Fruit fly (Drosophila melanogaster) whole organism, embryonic: ENCODE data around the gene loqs.

Source experiments
- CG10147 ChIP-seq: fragments of 200-800 bp; sonication (Bioruptor generic); optimal IDR thresholded peaks from 2 replicates; lab custom pipeline; 2019; ENCODE audit warnings: missing biosample characterization, mild to moderate bottlenecking, missing genetic modification characterization, moderate library complexity
- CG10431 ChIP-seq: fragments of 200-800 bp; sonication (Bioruptor generic); optimal IDR thresholded peaks from 3 replicates; lab custom pipeline; 2018; ENCODE audit warnings: missing biosample characterization, mild to moderate bottlenecking, missing genetic modification characterization
- CG13123 ChIP-seq: fragments of 200-800 bp; sonication (Bioruptor generic); optimal IDR thresholded peaks from 2 replicates; lab custom pipeline; 2016; ENCODE audit warnings: missing biosample characterization, missing genetic modification characterization
- CG13287 ChIP-seq: fragments of 200-800 bp; sonication (Bioruptor generic); IDR thresholded peaks from 2 replicates; pipeline ENCODE4 v1.3.6; 2022; ENCODE audit warnings: missing biosample characterization, missing genetic modification characterization; ENCODE audit not compliant: partially characterized antibody
- CG13624 ChIP-seq: fragments of 200-800 bp; sonication (Bioruptor generic); optimal IDR thresholded peaks from 2 replicates; lab custom pipeline; 2016; ENCODE audit warnings: missing biosample characterization, missing genetic modification characterization
- CG17186 ChIP-seq: fragments of 200-800 bp; sonication (Bioruptor generic); optimal IDR thresholded peaks from 3 replicates; lab custom pipeline; 2017; ENCODE audit warnings: missing biosample characterization, missing genetic modification reagents, missing genetic modification characterization
- CG1832 ChIP-seq: fragments of 200-800 bp; sonication (Bioruptor generic); optimal IDR thresholded peaks from 2 replicates; lab custom pipeline; 2017; ENCODE audit warnings: missing biosample characterization, mild to moderate bottlenecking, missing genetic modification characterization, inconsistent platforms
- CG31224 ChIP-seq: fragments of 200-800 bp; sonication (Bioruptor generic); IDR thresholded peaks from 2 replicates; pipeline ENCODE4 v1.3.6; 2022; ENCODE audit warnings: missing biosample characterization, missing genetic modification characterization
- CG32772 ChIP-seq: fragments of 200-800 bp; sonication (Bioruptor generic); IDR thresholded peaks from 2 replicates; pipeline ENCODE4 v1.3.6; 2022; ENCODE audit warnings: missing biosample characterization, missing genetic modification characterization
- CG3995 ChIP-seq: fragments of 200-800 bp; sonication (Bioruptor generic); optimal IDR thresholded peaks from 3 replicates; lab custom pipeline; 2016; ENCODE audit warnings: missing biosample characterization, missing genetic modification characterization
- CG4328 ChIP-seq: fragments of 200-800 bp; sonication (Bioruptor generic); optimal IDR thresholded peaks from 3 replicates; lab custom pipeline; 2017; ENCODE audit warnings: missing biosample characterization, missing genetic modification reagents, missing genetic modification characterization
- CG6683 ChIP-seq: fragments of 200-800 bp; sonication (Bioruptor generic); optimal IDR thresholded peaks from 2 replicates; lab custom pipeline; 2017; ENCODE audit warnings: missing biosample characterization, mild to moderate bottlenecking, missing genetic modification characterization, missing genetic modification reagents
- CG7271 ChIP-seq: fragments of 200-800 bp; sonication (Bioruptor generic); optimal IDR thresholded peaks from 2 replicates; lab custom pipeline; 2018; ENCODE audit warnings: missing biosample characterization, mild to moderate bottlenecking, missing genetic modification characterization, moderate library complexity
- CG7963 ChIP-seq: fragments of 200-800 bp; sonication (Bioruptor generic); IDR thresholded peaks from 3 replicates; pipeline ENCODE4 v1.3.6; 2022; ENCODE audit warnings: missing biosample characterization, missing genetic modification characterization; ENCODE audit not compliant: partially characterized antibody
- CG8281 ChIP-seq: fragments of 200-800 bp; sonication (Bioruptor generic); optimal IDR thresholded peaks from 2 replicates; lab custom pipeline; 2018; ENCODE audit warnings: missing biosample characterization, mild to moderate bottlenecking, missing genetic modification characterization, moderate library complexity
- CG8359 ChIP-seq: fragments of 200-800 bp; sonication (Bioruptor generic); optimal IDR thresholded peaks from 2 replicates; lab custom pipeline; 2017; ENCODE audit warnings: missing biosample characterization, mild to moderate bottlenecking, missing genetic modification characterization, borderline replicate concordance
- CG9876 ChIP-seq: fragments of 200-800 bp; sonication (Bioruptor generic); optimal IDR thresholded peaks from 2 replicates; lab custom pipeline; 2016; ENCODE audit warnings: missing biosample characterization, missing genetic modification characterization
- CHES-1-like ChIP-seq: fragments of 200-800 bp; sonication (Bioruptor generic); optimal IDR thresholded peaks from 2 replicates; lab custom pipeline; 2016; ENCODE audit warnings: missing biosample characterization, missing genetic modification characterization
- Dip3 ChIP-seq: fragments of 200-800 bp; sonication (Bioruptor generic); optimal IDR thresholded peaks from 3 replicates; lab custom pipeline; 2016; ENCODE audit warnings: missing biosample characterization, missing genetic modification characterization
- ERR ChIP-seq: fragments of 200-800 bp; sonication (Bioruptor generic); optimal IDR thresholded peaks from 2 replicates; lab custom pipeline; 2016; ENCODE audit warnings: missing biosample characterization, missing genetic modification characterization
- Fer3 ChIP-seq: fragments of 200-800 bp; sonication (Bioruptor generic); optimal IDR thresholded peaks from 2 replicates; lab custom pipeline; 2018; ENCODE audit warnings: missing biosample characterization, mild to moderate bottlenecking, missing genetic modification characterization, moderate library complexity
- Hr78 ChIP-seq, 2 experiments: fragments of 200-800 bp in 1 of 2; fragments of >200 bp in 1 of 2; sonication (Bioruptor generic) in 1 of 2; optimal IDR thresholded peaks; 2 replicates each; lab custom pipeline; 2017 to 2019; ENCODE audit warnings: missing biosample characterization in 2 of 2, missing genetic modification characterization in 2 of 2, mild to moderate bottlenecking in 1 of 2, moderate library complexity in 1 of 2
- Jarid2 ChIP-seq: fragments of 200-800 bp; sonication (Bioruptor generic); optimal IDR thresholded peaks from 3 replicates; lab custom pipeline; 2017; ENCODE audit warnings: mild to moderate bottlenecking, missing biosample characterization, missing genetic modification reagents, missing genetic modification characterization
- Lim3 ChIP-seq: fragments of 200-800 bp; sonication (Bioruptor generic); IDR thresholded peaks from 2 replicates; pipeline ENCODE4 v1.3.6; 2022; ENCODE audit warnings: missing biosample characterization, missing genetic modification characterization
- Med ChIP-seq: fragments of 200-800 bp; sonication (Bioruptor generic); peaks from one replicate; lab custom pipeline; 2016; ENCODE audit warnings: missing biosample characterization, missing genetic modification characterization, mild to moderate bottlenecking, inconsistent platforms, moderate library complexity
- NK7.1 ChIP-seq: fragments of 200-800 bp; sonication (Bioruptor generic); optimal IDR thresholded peaks from 3 replicates; lab custom pipeline; 2016; ENCODE audit warnings: missing biosample characterization, missing genetic modification characterization
- Nf-YC ChIP-seq: fragments of 200-800 bp; optimal IDR thresholded peaks from 3 replicates; lab custom pipeline; 2019; ENCODE audit warnings: missing biosample characterization, mild to moderate bottlenecking, missing genetic modification characterization, moderate library complexity
- Ptx1 ChIP-seq: fragments of 200-800 bp; sonication (Bioruptor generic); IDR thresholded peaks from 2 replicates; pipeline ENCODE4 v1.3.6; 2022; ENCODE audit warnings: missing biosample characterization, missing genetic modification characterization
- Stat92E ChIP-seq, 3 experiments: fragments of >200 bp in 2 of 3; fragments of 200-800 bp in 1 of 3; sonication (Bioruptor generic) in 1 of 3; optimal IDR thresholded peaks; 2 replicates each; lab custom pipeline; 2017 to 2019; ENCODE audit warnings: missing biosample characterization in 3 of 3, missing genetic modification characterization in 3 of 3, mild to moderate bottlenecking in 1 of 3, moderate library complexity in 1 of 3
- Trl ChIP-seq, 3 experiments: fragments of >200 bp in 2 of 3; fragments of 200-800 bp in 1 of 3; sonication (Bioruptor generic) in 1 of 3; optimal IDR thresholded peaks; 2 replicates in 1 of 3; 3 replicates in 2 of 3; lab custom pipeline; 2016 to 2017; ENCODE audit warnings: missing biosample characterization in 1 of 3, missing genetic modification characterization in 1 of 3
- chinmo ChIP-seq: fragments of 200-800 bp; sonication (Bioruptor generic); IDR thresholded peaks from 4 replicates; pipeline ENCODE4 v1.3.6; 2022; ENCODE audit warnings: missing biosample characterization, missing genetic modification characterization; ENCODE audit not compliant: partially characterized antibody
- corto ChIP-seq: fragments of 200-800 bp; sonication (Bioruptor generic); optimal IDR thresholded peaks from 2 replicates; lab custom pipeline; 2016; ENCODE audit warnings: missing biosample characterization, mild to moderate bottlenecking, missing genetic modification characterization, moderate library complexity
- da ChIP-seq: fragments of 200-800 bp; sonication (Bioruptor generic); optimal IDR thresholded peaks from 2 replicates; lab custom pipeline; 2016; ENCODE audit warnings: missing biosample characterization, missing genetic modification characterization
- dati ChIP-seq: fragments of 200-800 bp; sonication (Bioruptor generic); IDR thresholded peaks from 2 replicates; pipeline ENCODE4 v1.3.6; 2022; ENCODE audit warnings: missing biosample characterization, missing genetic modification characterization
- exex ChIP-seq: fragments of 200-800 bp; sonication (Bioruptor generic); optimal IDR thresholded peaks from 4 replicates; lab custom pipeline; 2018; ENCODE audit warnings: missing biosample characterization, mild to moderate bottlenecking, missing genetic modification characterization, moderate library complexity
- gcm ChIP-seq: fragments of 200-800 bp; sonication (Bioruptor generic); optimal IDR thresholded peaks from 2 replicates; lab custom pipeline; 2019; ENCODE audit warnings: missing biosample characterization, mild to moderate bottlenecking, missing genetic modification characterization, moderate library complexity
- grn ChIP-seq: fragments of 200-800 bp; sonication (Bioruptor generic); optimal IDR thresholded peaks from 3 replicates; lab custom pipeline; 2017; ENCODE audit warnings: missing biosample characterization, missing genetic modification characterization
- insv ChIP-seq, 2 experiments: fragments of 200-800 bp; sonication (Bioruptor generic); optimal IDR thresholded peaks; 3 replicates each; lab custom pipeline; 2016 to 2018; ENCODE audit warnings: missing biosample characterization in 2 of 2, missing genetic modification characterization in 2 of 2
- ken ChIP-seq: fragments of 200-800 bp; sonication (Bioruptor generic); IDR thresholded peaks from 3 replicates; pipeline ENCODE4 v1.3.6; 2022; ENCODE audit warnings: missing biosample characterization, missing genetic modification characterization
- lilli ChIP-seq: fragments of 200-800 bp; sonication (Bioruptor generic); optimal IDR thresholded peaks from 3 replicates; lab custom pipeline; 2016; ENCODE audit warnings: missing biosample characterization, missing genetic modification characterization
- otp ChIP-seq: fragments of 200-800 bp; sonication (Bioruptor generic); IDR thresholded peaks from 3 replicates; pipeline ENCODE4, ENCODE4 v1.3.6; 2022; ENCODE audit warnings: missing biosample characterization, missing genetic modification characterization
- pb ChIP-seq: fragments of 200-800 bp; sonication (Bioruptor generic); optimal IDR thresholded peaks from 3 replicates; lab custom pipeline; 2016; ENCODE audit warnings: missing biosample characterization, missing genetic modification characterization
- psq ChIP-seq: fragments of 200-800 bp; sonication (Bioruptor generic); optimal IDR thresholded peaks from 2 replicates; lab custom pipeline; 2017; ENCODE audit warnings: missing biosample characterization, missing genetic modification characterization
- ranshi ChIP-seq: fragments of 200-800 bp; sonication (Bioruptor generic); IDR thresholded peaks from 2 replicates; pipeline ENCODE4 v1.3.6; 2022; ENCODE audit warnings: missing biosample characterization, missing genetic modification characterization
- ro ChIP-seq: fragments of 200-800 bp; sonication (Bioruptor generic); IDR thresholded peaks from 2 replicates; pipeline ENCODE4 v1.3.6; 2022; ENCODE audit warnings: missing biosample characterization, missing genetic modification characterization
- sim ChIP-seq: fragments of 200-800 bp; sonication (Bioruptor generic); IDR thresholded peaks from 2 replicates; pipeline ENCODE4 v1.3.6; 2022; ENCODE audit warnings: missing biosample characterization, missing genetic modification characterization
- wdn ChIP-seq: fragments of 200-800 bp; sonication (Bioruptor generic); IDR thresholded peaks from 2 replicates; pipeline ENCODE4 v1.3.6; 2022; ENCODE audit warnings: missing biosample characterization, missing genetic modification characterization
- zen ChIP-seq: fragments of 200-800 bp; sonication (Bioruptor generic); optimal IDR thresholded peaks from 3 replicates; lab custom pipeline; 2018; ENCODE audit warnings: missing biosample characterization, mild to moderate bottlenecking, missing genetic modification characterization, moderate library complexity
- zfh1 ChIP-seq: fragments of 200-800 bp; sonication (Bioruptor generic); IDR thresholded peaks from 3 replicates; pipeline ENCODE4 v1.3.6; 2022; ENCODE audit warnings: missing biosample characterization, missing genetic modification characterization

The loqs gene

dm6 chr2L:13434795-13435634, 52.6 kb downstream of the loqs start, which contains the start of gene Tehao (continued):
- TF ChIP-seq CG6683 (GFP tag; lab: Kevin White, UChicago) (no peak), Nf-YC (tag; lab: Kevin White, UChicago) (no peak), zen (tag; lab: Kevin White, UChicago) (no peak), da (GFP tag; lab: Kevin White, UChicago) (no peak), Trl (optimal IDR thresholded peaks at IDR 0.05; lab: Kevin White, UChicago) (no peak), Trl (GFP tag; optimal IDR thresholded peaks at IDR 0.05; lab: Kevin White, UChicago) (no peak), CG7963 (GFP tag; lab: Robert Waterston, UW) (no peak), dati (GFP tag; lab: Robert Waterston, UW) (no peak), corto (GFP tag; lab: Kevin White, UChicago) (no peak), CG10147 (GFP tag; lab: Kevin White, UChicago) (no peak), sim (GFP tag; lab: Robert Waterston, UW) (no peak), exex (peak; percentile 70), insv (GFP tag; optimal IDR thresholded peaks at IDR 0.05; lab: Kevin White, UChicago) (no peak), psq (GFP tag; lab: Kevin White, UChicago) (no peak), CG13287 (no peak), zfh1 (GFP tag; lab: Robert Waterston, UW) (no peak), ERR (GFP tag; lab: Kevin White, UChicago) (no peak), Ptx1 (GFP tag; lab: Robert Waterston, UW) (no peak), ken (GFP tag; lab: Robert Waterston, UW) (no peak), otp (GFP tag; lab: Robert Waterston, UW) (no peak), Jarid2 (GFP tag; lab: Kevin White, UChicago) (no peak), CG13123 (GFP tag; lab: Kevin White, UChicago) (no peak), CG7271 (tag; lab: Kevin White, UChicago) (no peak), CG13624 (GFP tag; lab: Kevin White, UChicago) (no peak), Stat92E (GFP tag; optimal IDR thresholded peaks at IDR 0.05; lab: Kevin White, UChicago) (no peak), CG8281 (tag; lab: Kevin White, UChicago) (no peak), NK7.1 (GFP tag; lab: Kevin White, UChicago) (no peak), ro (GFP tag; lab: Robert Waterston, UW) (no peak), CHES-1-like (GFP tag; lab: Kevin White, UChicago) (no peak), grn (GFP tag; lab: Kevin White, UChicago) (peak; percentile 74), CG10431 (GFP tag; lab: Kevin White, UChicago) (no peak), CG8359 (GFP tag; lab: Kevin White, UChicago) (no peak), CG31224 (GFP tag; lab: Robert Waterston, UW) (no peak), CG32772 (no peak), Fer3 (no peak), chinmo (GFP tag; lab: Robert Waterston, UW) (no peak), CG3995 (no peak), Med (no peak), lilli (no peak), Dip3 (peak; percentile 9), wdn (GFP tag; lab: Robert Waterston, UW) (no peak), CG17186 (GFP tag; lab: Kevin White, UChicago) (no peak), pb (GFP tag; lab: Kevin White, UChicago) (no peak), CG4328 (no peak), Lim3 (no peak), gcm (GFP tag; lab: Kevin White, UChicago) (no peak), CG1832 (GFP tag; lab: Kevin White, UChicago) (no peak), Hr78 (GFP tag; optimal IDR thresholded peaks at IDR 0.05; lab: Kevin White, UChicago) (peak in 1 of 2 experiments; percentile 78), ranshi (GFP tag; lab: Robert Waterston, UW) (no peak), CG9876 (no peak)
